Worm (Caenorhabditis elegans): ENCODE results near the gene fmo-4.

The fmo-4 gene

DNA sequence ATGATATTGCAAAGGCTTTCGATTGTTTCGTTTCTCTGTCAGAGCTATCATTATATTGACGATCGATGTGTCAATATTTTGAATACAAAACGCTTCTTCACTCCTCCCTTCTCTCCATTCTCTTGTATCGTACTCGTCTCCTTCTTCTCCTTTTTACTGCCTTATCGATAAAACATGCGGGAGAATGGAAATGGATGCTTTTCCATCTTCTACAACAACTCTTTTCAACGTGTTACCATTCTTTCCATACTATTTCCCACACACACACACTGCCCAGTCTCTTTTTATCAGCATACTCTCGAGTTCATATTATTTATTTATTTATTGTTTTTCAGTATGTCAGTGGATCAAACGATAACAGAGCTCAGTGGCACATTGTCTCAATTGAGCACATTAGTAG lies 27.9 kb downstream of the fmo-4 start, which contains the start of gene C50B8.6:
Gene C50B8.6 (plus strand): TSS at position 336 of the 400 bp plus-strand sequence.
- no peak for TF ChIP-seq unc-62 (GFP tag; optimal IDR thresholded peaks at IDR 0.05)

- no peak for TF ChIP-seq unc-62 (GFP tag; optimal IDR thresholded peaks at IDR 0.05)
These were observed 29.0 kb downstream of the fmo-4 start for ce11 chrV:13577463-13577862.

DNA sequence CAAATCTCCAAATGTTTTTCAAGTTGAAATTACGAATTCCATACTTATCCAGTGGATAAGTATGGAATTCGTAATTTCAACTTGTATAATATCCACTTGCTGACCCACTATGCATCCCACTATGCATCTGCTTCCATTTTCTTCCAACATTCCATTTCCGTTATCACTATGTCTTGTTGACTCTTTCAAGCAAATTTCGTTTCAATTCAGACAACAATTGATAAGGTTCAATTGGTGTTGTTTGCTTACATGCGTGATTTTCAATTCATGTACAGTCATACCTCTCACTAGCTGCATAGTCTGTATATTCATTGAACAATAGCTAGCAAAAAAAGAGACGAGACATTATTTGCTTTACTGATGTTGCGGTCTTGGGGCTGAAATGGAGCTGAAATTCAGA lies 29.7 kb downstream of the fmo-4 start:
- TF ChIP-seq unc-62 (GFP tag; optimal IDR thresholded peaks at IDR 0.05), result no peak

ce11 chrV:13575866-13576265 lies 30.6 kb downstream of the fmo-4 start:
- TF ChIP-seq unc-62 (GFP tag; optimal IDR thresholded peaks at IDR 0.05), result no peak

DNA sequence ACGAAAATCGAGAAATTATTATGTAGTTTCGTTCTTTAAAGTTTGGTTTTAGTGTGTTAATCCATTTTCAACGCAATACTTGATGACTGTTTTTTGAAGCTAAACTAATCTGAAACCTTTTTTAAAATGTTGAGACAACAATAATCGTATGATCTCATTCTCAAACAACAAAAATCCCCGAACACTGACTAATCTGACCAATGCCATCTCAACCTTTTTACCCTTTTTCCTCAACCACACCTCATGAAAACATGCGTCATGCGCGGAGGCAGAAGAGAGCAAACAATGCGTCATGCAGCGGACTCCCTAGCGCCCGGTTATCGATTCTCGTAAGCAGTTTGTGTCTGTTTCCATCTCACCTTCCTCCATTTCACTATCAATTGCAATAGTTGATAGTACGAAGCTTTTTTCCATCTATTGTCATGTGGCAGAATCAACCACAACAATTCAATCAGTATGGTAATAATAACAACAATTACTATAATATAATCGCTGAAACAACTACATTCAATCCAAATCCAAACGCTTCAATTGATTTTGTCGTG lies 34.7 kb downstream of the fmo-4 start, which contains the start of gene C50B8.4:
Gene C50B8.4 (plus strand): TSS at position 299 of the 545 bp plus-strand sequence.
- TF ChIP-seq unc-62 (GFP tag; optimal IDR thresholded peaks at IDR 0.05), result no peak

- TF ChIP-seq unc-62 (GFP tag; optimal IDR thresholded peaks at IDR 0.05), result no peak
These were observed 38.0 kb downstream of the fmo-4 start, which contains the start of the genes nuaf-1 and bir-2 for ce11 chrV:13568533-13568932. Gene nuaf-1 (minus strand): TSS chrV:13568630. Gene bir-2 (plus strand): TSS chrV:13568850.

DNA sequence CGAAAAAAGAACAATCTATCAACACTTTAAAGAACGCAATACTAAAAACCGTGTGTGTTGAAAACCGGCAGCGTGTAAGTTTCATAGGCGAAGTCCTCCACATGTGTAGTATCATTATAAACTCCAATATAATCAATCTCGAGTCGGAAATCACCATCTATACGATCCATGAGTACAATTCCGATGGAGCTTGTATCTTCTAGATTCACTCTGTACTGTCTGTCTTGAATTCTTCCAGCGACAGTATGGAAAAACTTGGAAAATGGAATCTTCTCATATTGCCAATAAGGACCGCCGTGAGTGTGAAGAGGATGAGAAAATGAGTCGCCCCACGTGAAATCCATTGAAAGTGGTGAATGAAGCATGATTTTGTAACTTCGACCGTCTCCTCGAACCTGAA lies 39.5 kb downstream of the fmo-4 start:
- TF ChIP-seq unc-62 (GFP tag; optimal IDR thresholded peaks at IDR 0.05), result no peak

DNA sequence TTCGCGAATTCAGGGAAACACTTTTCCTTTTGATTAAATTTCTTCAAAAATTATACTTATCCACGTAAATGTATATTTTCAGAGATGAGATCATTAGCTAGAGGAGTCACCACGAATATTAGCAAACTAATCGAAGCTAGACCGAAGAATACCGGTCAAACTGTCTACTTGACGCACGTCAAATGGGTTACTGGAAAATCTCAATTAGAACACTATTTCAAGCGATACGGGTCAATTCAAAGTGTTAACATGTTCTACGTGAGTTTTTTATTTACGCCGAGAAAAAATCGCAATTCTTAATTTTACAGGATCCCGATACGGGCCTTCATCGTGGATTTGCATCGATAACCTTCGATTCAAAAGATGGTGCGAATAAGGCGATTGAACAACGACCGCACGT lies 40.7 kb downstream of the fmo-4 start, which contains the start of gene slrp-1:
Gene slrp-1 (plus strand): TSS at position 83 of the 400 bp plus-strand sequence.
- TF ChIP-seq unc-62 (GFP tag; optimal IDR thresholded peaks at IDR 0.05), result no peak

- no peak for TF ChIP-seq unc-62 (GFP tag; optimal IDR thresholded peaks at IDR 0.05)
These were observed 41.3 kb downstream of the fmo-4 start for ce11 chrV:13565197-13565596.

- no peak for TF ChIP-seq unc-62 (GFP tag; optimal IDR thresholded peaks at IDR 0.05)
These were observed 42.7 kb downstream of the fmo-4 start, which contains the start of gene grl-17 for ce11 chrV:13563841-13564240. Gene grl-17 (minus strand): TSS chrV:13563941.

DNA sequence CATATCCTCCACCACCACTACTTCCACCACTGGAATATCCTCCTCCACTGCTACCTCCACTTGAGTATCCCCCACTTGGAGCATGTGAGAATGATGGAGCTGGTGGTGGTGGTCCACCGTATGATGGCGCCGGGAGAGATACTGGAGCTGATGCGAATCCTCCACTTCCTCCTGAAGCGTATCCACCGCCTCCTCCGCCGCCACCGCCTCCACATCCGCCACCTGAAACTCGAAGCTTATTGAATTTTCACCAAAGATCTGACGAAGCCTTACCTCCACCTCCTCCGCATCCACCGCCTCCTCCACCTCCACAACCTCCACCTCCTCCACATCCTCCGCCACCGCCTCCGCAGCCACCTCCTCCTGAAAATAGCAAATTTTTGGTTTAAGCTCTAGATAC lies 43.8 kb downstream of the fmo-4 start:
- TF ChIP-seq unc-62 (GFP tag; optimal IDR thresholded peaks at IDR 0.05), result no peak

DNA sequence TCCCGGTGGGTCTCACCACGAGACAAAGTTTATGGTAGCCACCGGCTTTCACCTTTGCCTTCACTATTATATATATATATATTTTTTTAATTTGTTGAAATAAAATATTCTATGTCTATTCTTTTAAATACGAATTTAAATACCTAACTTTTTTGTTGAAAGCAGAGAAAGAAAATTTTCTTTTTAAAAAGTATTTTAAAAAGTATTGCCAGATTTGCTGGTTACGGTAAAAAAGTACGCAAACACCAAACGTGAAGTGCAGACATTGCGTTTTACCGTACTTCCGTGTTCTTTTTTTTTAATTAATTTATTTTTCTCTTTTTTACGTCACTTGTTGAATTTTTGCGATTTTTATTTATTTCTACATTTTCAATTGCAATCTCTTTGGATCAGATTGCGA lies 46.5 kb downstream of the fmo-4 start, which contains the start of gene C56A3.8:
Gene C56A3.8 (plus strand): TSS at position 301 of the 400 bp plus-strand sequence.
- no peak for TF ChIP-seq unc-62 (GFP tag; optimal IDR thresholded peaks at IDR 0.05)

DNA sequence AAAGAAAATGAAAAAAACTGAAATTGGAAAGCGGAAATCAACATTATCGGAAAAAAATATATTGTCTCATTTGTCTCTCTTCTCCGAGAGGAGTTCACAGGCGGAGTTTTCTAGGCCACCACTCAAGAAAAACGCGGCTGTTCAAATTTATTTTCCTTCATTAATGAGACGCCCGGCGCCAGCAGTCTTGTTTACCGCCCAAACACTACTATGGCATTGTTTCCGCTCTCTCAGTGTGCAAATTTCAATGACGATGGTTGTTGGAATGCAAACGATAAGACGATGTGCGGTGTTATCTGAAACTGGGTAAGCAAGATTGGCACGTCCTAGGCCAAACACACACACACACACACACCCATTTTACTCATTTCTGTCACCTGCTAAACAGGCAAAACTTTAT lies 49.8 kb downstream of the fmo-4 start, which contains the start of gene cav-2:
Gene cav-2 (plus strand): TSS at position 359 of the 400 bp plus-strand sequence.
- no peak for TF ChIP-seq unc-62 (GFP tag; optimal IDR thresholded peaks at IDR 0.05)

ce11 chrV:13556297-13556696 lies 50.2 kb downstream of the fmo-4 start, which contains the start of gene C56A3.6:
Gene C56A3.6 (minus strand): TSS chrV:13556397.
- TF ChIP-seq unc-62 (GFP tag; optimal IDR thresholded peaks at IDR 0.05), result no peak

All from whole organism, dauer.